Fruit fly (Drosophila melanogaster): Measurements from ENCODE around the gene ssp6.

Gene ssp6

dm6 chr3L:6071454-6072189 is 4.9 kb upstream of the ssp6 start, which contains the start of gene CG6602 (continued):
- TF ChIP-seq CrebA (GFP tag; optimal IDR thresholded peaks at IDR 0.05; ENCODE audit: borderline replicate concordance) (no peak), N (GFP tag; optimal IDR thresholded peaks at IDR 0.05) (no peak)

dm6 chr3L:6074975-6075692 is 1.4 kb upstream of the ssp6 start, which contains the start of the genes CG13295 and CG6610:
Gene CG13295, minus strand, starts transcription at chr3L:6075245.
Gene CG6610, plus strand, starts transcription at chr3L:6075536.
- TF ChIP-seq GATAd (GFP tag; optimal IDR thresholded peaks at IDR 0.05) (no peak), Vsx2 (GFP tag; optimal IDR thresholded peaks at IDR 0.05; ENCODE audit: partially characterized antibody) (no peak), CrebA (GFP tag; optimal IDR thresholded peaks at IDR 0.05; ENCODE audit: borderline replicate concordance) (no peak), HLH106 (tag; optimal IDR thresholded peaks at IDR 0.05) (peak; percentile 83), CG32264 (GFP tag; optimal IDR thresholded peaks at IDR 0.05) (no peak), Jra (GFP tag; optimal IDR thresholded peaks at IDR 0.05) (no peak), br (GFP tag; optimal IDR thresholded peaks at IDR 0.05) (peak; percentile 23), Sp1 (GFP tag; optimal IDR thresholded peaks at IDR 0.05) (peak; percentile 59), Rel (GFP tag; optimal IDR thresholded peaks at IDR 0.05) (no peak), Rel (tag; optimal IDR thresholded peaks at IDR 0.05) (peak; percentile 35), h (GFP tag; optimal IDR thresholded peaks at IDR 0.05) (peak; percentile 54), rgr (GFP tag; optimal IDR thresholded peaks at IDR 0.05) (peak; percentile 51), ey (GFP tag; optimal IDR thresholded peaks at IDR 0.05) (peak; percentile 37), psq (GFP tag; optimal IDR thresholded peaks at IDR 0.05) (peak; percentile 19), sage (GFP tag; optimal IDR thresholded peaks at IDR 0.05) (no peak), Dfd (GFP tag; optimal IDR thresholded peaks at IDR 0.05) (no peak), foxo (GFP tag; optimal IDR thresholded peaks at IDR 0.05) (peak in 1 of 2 experiments; percentile 49), Hr83 (GFP tag; optimal IDR thresholded peaks at IDR 0.05; ENCODE audit: poor library complexity, severe bottlenecking) (no peak), sv (GFP tag; optimal IDR thresholded peaks at IDR 0.05) (peak; percentile 33), Hr78 (GFP tag; optimal IDR thresholded peaks at IDR 0.05) (no peak), fru (GFP tag; optimal IDR thresholded peaks at IDR 0.05) (peak; percentile 48), dl (GFP tag; optimal IDR thresholded peaks at IDR 0.05; ENCODE audit: insufficient read depth in 1 of 2, partially characterized antibody in 2 of 2) (no peak), CG9705 (GFP tag; optimal IDR thresholded peaks at IDR 0.05) (peak; percentile 58), Myc (optimal IDR thresholded peaks at IDR 0.05) (peak; percentile 88), lola (GFP tag; optimal IDR thresholded peaks at IDR 0.05) (no peak), OdsH (GFP tag; optimal IDR thresholded peaks at IDR 0.05) (peak; percentile 39), woc (GFP tag; optimal IDR thresholded peaks at IDR 0.05) (peak; percentile 84), Hnf4 (GFP tag; optimal IDR thresholded peaks at IDR 0.05) (no peak), usp (GFP tag; optimal IDR thresholded peaks at IDR 0.05) (no peak), dmrt93B (GFP tag; optimal IDR thresholded peaks at IDR 0.05) (peak; percentile 57), jim (GFP tag; optimal IDR thresholded peaks at IDR 0.05) (no peak), Mio (GFP tag; optimal IDR thresholded peaks at IDR 0.05) (no peak)

- TF ChIP-seq Hr83 (GFP tag; optimal IDR thresholded peaks at IDR 0.05; ENCODE audit: poor library complexity, severe bottlenecking) (no peak), sage (GFP tag; optimal IDR thresholded peaks at IDR 0.05) (no peak), sv (GFP tag; optimal IDR thresholded peaks at IDR 0.05) (no peak), br (GFP tag; optimal IDR thresholded peaks at IDR 0.05) (no peak), rgr (GFP tag; optimal IDR thresholded peaks at IDR 0.05) (no peak), Hnf4 (GFP tag; optimal IDR thresholded peaks at IDR 0.05) (no peak), CG9705 (GFP tag; optimal IDR thresholded peaks at IDR 0.05) (no peak), h (GFP tag; optimal IDR thresholded peaks at IDR 0.05) (no peak), lola (GFP tag; optimal IDR thresholded peaks at IDR 0.05) (no peak), Dif (GFP tag; optimal IDR thresholded peaks at IDR 0.05; ENCODE audit: partially characterized antibody) (no peak), dsf (GFP tag; optimal IDR thresholded peaks at IDR 0.05; ENCODE audit: borderline replicate concordance) (no peak), usp (GFP tag; optimal IDR thresholded peaks at IDR 0.05) (no peak), dmrt93B (GFP tag; optimal IDR thresholded peaks at IDR 0.05) (no peak), CG32264 (GFP tag; optimal IDR thresholded peaks at IDR 0.05) (no peak), tai (GFP tag; optimal IDR thresholded peaks at IDR 0.05) (no peak), OdsH (GFP tag; optimal IDR thresholded peaks at IDR 0.05) (no peak), HLH106 (tag; optimal IDR thresholded peaks at IDR 0.05) (no peak), Vsx2 (GFP tag; optimal IDR thresholded peaks at IDR 0.05; ENCODE audit: partially characterized antibody) (no peak), GATAd (GFP tag; optimal IDR thresholded peaks at IDR 0.05) (no peak), jim (GFP tag; optimal IDR thresholded peaks at IDR 0.05) (no peak)
Measured at dm6 chr3L:6082561-6082960, 6.0 kb downstream of the ssp6 start, which contains the start of gene CG13293. Gene CG13293, plus strand, starts transcription at chr3L:6082883.

Data from whole organism, wandering third instar larva.